Worm (Caenorhabditis elegans): ENCODE measurements around the gene D1005.4.

- TF ChIP-seq F13H6.1 (tag; optimal IDR thresholded peaks at IDR 0.05) (no peak), nhr-11 (tag; optimal IDR thresholded peaks at IDR 0.05) (no peak), fos-1 (tag; optimal IDR thresholded peaks at IDR 0.05) (no peak), nhr-237 (tag; optimal IDR thresholded peaks at IDR 0.05) (no peak)
Measured at ce11 chrX:1451240-1451639, 34.4 kb downstream of the D1005.4 start.
